Fruit fly (Drosophila melanogaster) ovary, adult (tissue): ENCODE data around the gene eIF2gamma.

Experiments used
- CG17801 ChIP-seq: fragments of 200-800 bp; optimal IDR thresholded peaks from 2 replicates; lab custom pipeline; 2019; ENCODE audit warnings: missing biosample characterization, mild to moderate bottlenecking, missing genetic modification characterization, moderate library complexity; ENCODE audit not compliant: partially characterized antibody

Gene eIF2gamma

dm6 chr3R:15249735-15250134, 13.5 kb downstream of the eIF2gamma start, which contains the start of gene CG42404:
Gene CG42404 (plus strand): TSS chr3R:15250094.
- no peak for TF ChIP-seq CG17801 (GFP tag; lab: Kevin White, UChicago)

- TF ChIP-seq CG17801 (GFP tag; lab: Kevin White, UChicago): no peak
Measured at dm6 chr3R:15249037-15249436, 14.2 kb downstream of the eIF2gamma start, which contains the start of gene Amt. Gene Amt (minus strand): TSS chr3R:15249137.

dm6 chr3R:15246601-15247000, 16.7 kb downstream of the eIF2gamma start:
- no peak for TF ChIP-seq CG17801 (GFP tag; lab: Kevin White, UChicago)

- no peak for TF ChIP-seq CG17801 (GFP tag; lab: Kevin White, UChicago)
Measured at dm6 chr3R:15243452-15243851, 19.8 kb downstream of the eIF2gamma start.

- TF ChIP-seq CG17801 (GFP tag; lab: Kevin White, UChicago): no peak
Measured at dm6 chr3R:15243046-15243356, 20.3 kb downstream of the eIF2gamma start.

- TF ChIP-seq CG17801 (GFP tag; lab: Kevin White, UChicago): peak; percentile 50
Measured at dm6 chr3R:15242186-15243045, 20.8 kb downstream of the eIF2gamma start, which contains the start of the genes tefu and Hsc70-4. Gene tefu (minus strand): TSS chr3R:15242236. Gene Hsc70-4 (plus strand): TSS chr3R:15242687.

dm6 chr3R:15231635-15232138, 31.6 kb downstream of the eIF2gamma start:
- TF ChIP-seq CG17801 (GFP tag; lab: Kevin White, UChicago): no peak

- TF ChIP-seq CG17801 (GFP tag; lab: Kevin White, UChicago): no peak
Measured at dm6 chr3R:15230285-15230684, 33.0 kb downstream of the eIF2gamma start, which contains the start of gene CG34316. Gene CG34316 (plus strand): TSS chr3R:15230585.

- TF ChIP-seq CG17801 (GFP tag; lab: Kevin White, UChicago): peak; percentile 100
Measured at dm6 chr3R:15229329-15229876, 33.9 kb downstream of the eIF2gamma start, which contains the start of the genes Art3 and mRpS10. Gene Art3 (minus strand): TSS chr3R:15229408. Gene mRpS10 (plus strand): TSS chr3R:15229665.

- TF ChIP-seq CG17801 (GFP tag; lab: Kevin White, UChicago): peak; percentile 40
Measured at dm6 chr3R:15225279-15225730, 38.0 kb downstream of the eIF2gamma start, which contains the start of the genes CG31344 and Caf1-55. Gene CG31344 (minus strand): TSS chr3R:15225329. Gene Caf1-55 (plus strand): TSS chr3R:15225576.

dm6 chr3R:15222973-15223372, 40.3 kb downstream of the eIF2gamma start, which contains the start of gene Polr2G:
Gene Polr2G (minus strand): TSS chr3R:15223180.
- TF ChIP-seq CG17801 (GFP tag; lab: Kevin White, UChicago): no peak

- TF ChIP-seq CG17801 (GFP tag; lab: Kevin White, UChicago): peak; percentile 76
Measured at dm6 chr3R:15218824-15219576, 44.3 kb downstream of the eIF2gamma start, which contains the start of the genes SIDL and CG12241. Gene SIDL (minus strand): TSS chr3R:15218874. Gene CG12241 (plus strand): TSS chr3R:15219256.

dm6 chr3R:15213362-15213989, 49.8 kb downstream of the eIF2gamma start, which contains the start of the genes CG6654 and CG4210:
Gene CG6654 (minus strand): TSS chr3R:15213658.
Gene CG4210 (plus strand): TSS chr3R:15213974.
- TF ChIP-seq CG17801 (GFP tag; lab: Kevin White, UChicago): peak; percentile 70
